Worm (Caenorhabditis elegans) whole organism, late embryonic: ENCODE results near the gene R02D5.9.

Experiments used
- lin-11 ChIP-seq: fragments of 200-800 bp; sonication (Bioruptor generic); optimal IDR thresholded peaks from 2 replicates; lab custom pipeline; 2018; ENCODE audit warnings: mild to moderate bottlenecking, missing genetic modification characterization, missing compliant biosample characterization
- pat-9 ChIP-seq: fragments of 200-800 bp; sonication (Bioruptor generic); optimal IDR thresholded peaks from 2 replicates; lab custom pipeline; 2018; ENCODE audit warnings: mild to moderate bottlenecking, missing genetic modification characterization, moderate library complexity, missing compliant biosample characterization
- pha-4 ChIP-seq: fragments of 150-350 bp; optimal IDR thresholded peaks from 2 replicates; lab custom pipeline; 2018; ENCODE audit warnings: missing biosample characterization, missing genetic modification reagents, missing genetic modification characterization
- ref-2 ChIP-seq: sonication (generic microtip); optimal IDR thresholded peaks from 2 replicates; lab custom pipeline; 2016; ENCODE audit warnings: missing genetic modification characterization, missing compliant biosample characterization
- sox-4 ChIP-seq: sonication (generic microtip); optimal IDR thresholded peaks from 2 replicates; lab custom pipeline; 2017; ENCODE audit warnings: mild to moderate bottlenecking, missing genetic modification characterization, inconsistent platforms, missing compliant biosample characterization
- tbx-2 ChIP-seq: sonication (generic microtip); optimal IDR thresholded peaks from 2 replicates; lab custom pipeline; 2016; ENCODE audit warnings: missing genetic modification characterization, missing compliant biosample characterization

DNA sequence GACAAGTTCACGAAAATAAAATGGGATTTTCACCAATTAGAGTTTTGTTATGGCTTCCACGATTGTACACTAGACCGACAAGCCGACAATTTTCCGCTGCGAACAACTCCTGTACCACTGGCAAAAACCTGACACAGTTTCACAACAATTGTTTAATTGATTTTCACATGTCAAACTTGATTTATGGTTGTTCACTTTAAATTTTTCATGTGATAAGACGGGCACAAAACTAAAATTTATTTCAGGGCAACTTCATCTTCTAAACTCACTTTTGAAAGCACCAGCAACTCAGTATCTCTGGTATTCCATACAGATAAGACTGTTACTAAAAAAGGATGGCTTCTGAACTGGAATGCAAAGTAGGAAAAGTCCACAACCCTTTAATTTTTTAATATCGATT, 29.5 kb downstream of the R02D5.9 start, which contains the start of gene R02D5.7:
- TF ChIP-seq ref-2 (tag; lab: Kevin White, UChicago) (no peak), pat-9 (tag; lab: Kevin White, UChicago) (no peak), tbx-2 (no peak), sox-4 (tag; lab: Kevin White, UChicago) (no peak), lin-11 (tag; lab: Kevin White, UChicago) (no peak), pha-4 (tag; lab: Kevin White, UChicago) (no peak)
